Worm (Caenorhabditis elegans) whole organism, L4 larva: ENCODE data around the gene slc-17.1.

Experiments used
- F10B5.3 ChIP-seq: sonication (generic microtip); optimal IDR thresholded peaks from 2 replicates; lab custom pipeline; 2016; ENCODE audit warnings: mild to moderate bottlenecking, missing genetic modification characterization, missing compliant biosample characterization
- T20F7.1 ChIP-seq: fragments of 200-800 bp; sonication (Bioruptor generic); optimal IDR thresholded peaks from 2 replicates; lab custom pipeline; 2018; ENCODE audit warnings: mild to moderate bottlenecking, missing genetic modification characterization, missing compliant biosample characterization
- T26A8.4 ChIP-seq: fragments of 200-800 bp; sonication (Bioruptor generic); IDR thresholded peaks from 2 replicates; pipeline ENCODE4 v1.3.6; 2022; ENCODE audit warnings: missing genetic modification characterization, missing compliant biosample characterization
- Y5F2A.4 ChIP-seq: fragments of 200-800 bp; sonication (Bioruptor generic); optimal IDR thresholded peaks from 2 replicates; lab custom pipeline; 2018; ENCODE audit warnings: mild to moderate bottlenecking, missing genetic modification characterization, missing compliant biosample characterization
- Y75B8A.6 ChIP-seq: fragments of 200-800 bp; sonication (Bioruptor generic); IDR thresholded peaks from 2 replicates; pipeline ENCODE4 v1.3.6; 2022; ENCODE audit warnings: missing genetic modification reagents, missing genetic modification characterization, missing compliant biosample characterization
- attf-4 ChIP-seq: sonication (generic microtip); optimal IDR thresholded peaks from 3 replicates; lab custom pipeline; 2017; ENCODE audit warnings: missing biosample characterization, missing genetic modification characterization
- ceh-44 ChIP-seq: fragments of 200-800 bp; sonication (Bioruptor generic); IDR thresholded peaks from 2 replicates; pipeline ENCODE4 v1.3.6; 2022; ENCODE audit warnings: missing genetic modification reagents, missing genetic modification characterization, missing compliant biosample characterization
- ceh-62 ChIP-seq: sonication (generic microtip); optimal IDR thresholded peaks from 2 replicates; lab custom pipeline; 2017; ENCODE audit warnings: missing biosample characterization, missing genetic modification characterization
- ceh-82 ChIP-seq: sonication (generic microtip); optimal IDR thresholded peaks from 2 replicates; lab custom pipeline; 2017; ENCODE audit warnings: missing biosample characterization, missing genetic modification characterization
- cey-2 ChIP-seq: sonication (generic microtip); optimal IDR thresholded peaks from 3 replicates; lab custom pipeline; 2017; ENCODE audit warnings: missing genetic modification characterization, mild to moderate bottlenecking, missing compliant biosample characterization, antibody characterized with exemption, borderline replicate concordance; ENCODE audit not compliant: insufficient read depth
- ctbp-1 ChIP-seq: fragments of 200-800 bp; sonication (Bioruptor generic); IDR thresholded peaks from 2 replicates; pipeline ENCODE4 v1.3.6; 2022; ENCODE audit warnings: missing genetic modification reagents, missing genetic modification characterization, missing compliant biosample characterization
- dpl-1 ChIP-seq: fragments of 150-350 bp; optimal IDR thresholded peaks from 2 replicates; lab custom pipeline; 2014; ENCODE audit warnings: missing biosample characterization, missing genetic modification reagents, missing genetic modification characterization
- duxl-1 ChIP-seq: sonication (generic microtip); optimal IDR thresholded peaks from 2 replicates; lab custom pipeline; 2016; ENCODE audit warnings: mild to moderate bottlenecking, missing genetic modification characterization, moderate library complexity, missing compliant biosample characterization; ENCODE audit not compliant: poor library complexity
- dve-1 ChIP-seq: sonication (generic microtip); optimal IDR thresholded peaks from 2 replicates; lab custom pipeline; 2017; ENCODE audit warnings: antibody characterized with exemption, mild to moderate bottlenecking, missing genetic modification characterization, missing compliant biosample characterization; ENCODE audit not compliant: insufficient read depth
- fos-1 ChIP-seq: fragments of 150-350 bp; optimal IDR thresholded peaks from 2 replicates; lab custom pipeline; 2014; ENCODE audit warnings: missing biosample characterization, missing genetic modification characterization
- gei-8 ChIP-seq: fragments of 200-800 bp; sonication (Bioruptor generic); optimal IDR thresholded peaks from 2 replicates; lab custom pipeline; 2018; ENCODE audit warnings: mild to moderate bottlenecking, missing genetic modification characterization, missing compliant biosample characterization
- hlh-11 ChIP-seq: fragments of 200-800 bp; sonication (Bioruptor generic); optimal IDR thresholded peaks from 2 replicates; lab custom pipeline; 2018; ENCODE audit warnings: mild to moderate bottlenecking, missing genetic modification characterization, missing compliant biosample characterization
- hlh-30 ChIP-seq: sonication (generic microtip); optimal IDR thresholded peaks from 2 replicates; lab custom pipeline; 2017; ENCODE audit warnings: antibody characterized with exemption, mild to moderate bottlenecking, missing genetic modification characterization, missing compliant biosample characterization; ENCODE audit not compliant: insufficient read depth
- hmg-1.1 ChIP-seq: fragments of 200-800 bp; sonication (Bioruptor generic); IDR thresholded peaks from 2 replicates; pipeline ENCODE4 v1.3.6; 2022; ENCODE audit warnings: missing genetic modification reagents, missing genetic modification characterization, missing compliant biosample characterization
- lin-29 ChIP-seq: fragments of 200-800 bp; sonication (Bioruptor generic); IDR thresholded peaks from 2 replicates; pipeline ENCODE4 v1.3.6; 2022; ENCODE audit warnings: missing genetic modification reagents, missing genetic modification characterization, missing compliant biosample characterization
- lin-38 ChIP-seq: fragments of 200-800 bp; sonication (Bioruptor generic); IDR thresholded peaks from 2 replicates; pipeline ENCODE4 v1.3.6; 2022; ENCODE audit warnings: missing genetic modification reagents, missing genetic modification characterization, missing compliant biosample characterization
- lsy-2 ChIP-seq, 2 experiments: fragments of 150-350 bp in 1 of 2; sonication (generic microtip) in 1 of 2; optimal IDR thresholded peaks; 2 replicates each; lab custom pipeline; 2014 to 2017; ENCODE audit warnings: missing biosample characterization in 2 of 2, missing genetic modification characterization in 2 of 2
- madf-5 ChIP-seq, 2 experiments: fragments of 200-800 bp; sonication (Bioruptor generic); IDR thresholded peaks; 2 replicates each; pipeline ENCODE4 v1.3.6; 2022; ENCODE audit warnings: missing compliant biosample characterization in 2 of 2, missing genetic modification characterization in 2 of 2
- madf-9 ChIP-seq: fragments of 200-800 bp; sonication (Bioruptor generic); conservative IDR thresholded peaks from 2 replicates; pipeline ENCODE4 v1.3.6; 2022; ENCODE audit warnings: missing genetic modification reagents, missing genetic modification characterization, missing compliant biosample characterization
- mdl-1 ChIP-seq, 2 experiments: fragments of 150-350 bp in 1 of 2; sonication (generic microtip) in 1 of 2; optimal IDR thresholded peaks; 2 replicates each; lab custom pipeline; 2014 to 2017; ENCODE audit warnings: missing biosample characterization in 2 of 2, missing genetic modification characterization in 2 of 2
- mdt-29 ChIP-seq: fragments of 200-800 bp; sonication (Bioruptor generic); IDR thresholded peaks from 2 replicates; pipeline ENCODE4 v1.3.6; 2022; ENCODE audit warnings: missing genetic modification reagents, missing genetic modification characterization, missing compliant biosample characterization
- mes-2 ChIP-seq: sonication (generic microtip); optimal IDR thresholded peaks from 2 replicates; lab custom pipeline; 2016; ENCODE audit warnings: missing genotype, mild to moderate bottlenecking, missing genetic modification characterization, missing compliant biosample characterization; ENCODE audit not compliant: poor library complexity, severe bottlenecking
- mxl-3 ChIP-seq: fragments of 200-800 bp; sonication (Bioruptor generic); optimal IDR thresholded peaks from 2 replicates; lab custom pipeline; 2018; ENCODE audit warnings: mild to moderate bottlenecking, missing genetic modification characterization, missing compliant biosample characterization
- nhr-10 ChIP-seq: fragments of 150-350 bp; optimal IDR thresholded peaks from 2 replicates; lab custom pipeline; 2014; ENCODE audit warnings: missing biosample characterization, missing genetic modification characterization
- nhr-102 ChIP-seq: sonication (generic microtip); optimal IDR thresholded peaks from 2 replicates; lab custom pipeline; 2016; ENCODE audit warnings: mild to moderate bottlenecking, missing genetic modification characterization, moderate library complexity, missing compliant biosample characterization
- nhr-11 ChIP-seq: fragments of 150-350 bp; optimal IDR thresholded peaks from 2 replicates; lab custom pipeline; 2014; ENCODE audit warnings: missing biosample characterization, missing genetic modification characterization
- nhr-25 ChIP-seq: sonication (generic microtip); optimal IDR thresholded peaks from 2 replicates; lab custom pipeline; 2017; ENCODE audit warnings: missing genetic modification characterization, mild to moderate bottlenecking, missing compliant biosample characterization, antibody characterized with exemption, moderate library complexity, borderline replicate concordance; ENCODE audit not compliant: insufficient read depth
- nhr-42 ChIP-seq: fragments of 200-800 bp; sonication (Bioruptor generic); IDR thresholded peaks from 2 replicates; pipeline ENCODE4 v1.3.6; 2022; ENCODE audit warnings: missing genetic modification characterization, missing compliant biosample characterization
- nhr-48 ChIP-seq: sonication (generic microtip); optimal IDR thresholded peaks from 2 replicates; lab custom pipeline; 2016; ENCODE audit warnings: mild to moderate bottlenecking, missing genetic modification characterization, missing compliant biosample characterization
- nhr-6 ChIP-seq: fragments of 150-350 bp; optimal IDR thresholded peaks from 2 replicates; lab custom pipeline; 2014; ENCODE audit warnings: missing biosample characterization, missing genetic modification characterization
- nhr-77 ChIP-seq: fragments of 150-350 bp; optimal IDR thresholded peaks from 2 replicates; lab custom pipeline; 2014; ENCODE audit warnings: missing biosample characterization, missing genetic modification characterization
- rbr-2 ChIP-seq: sonication (generic microtip); optimal IDR thresholded peaks from 2 replicates; lab custom pipeline; 2016; ENCODE audit warnings: missing genotype, missing genetic modification characterization, missing compliant biosample characterization
- snpc-4 ChIP-seq: fragments of 150-350 bp; optimal IDR thresholded peaks from 2 replicates; lab custom pipeline; 2014; ENCODE audit warnings: missing biosample characterization, missing genetic modification characterization
- tag-97 ChIP-seq: fragments of 200-800 bp; sonication (Bioruptor generic); IDR thresholded peaks from 2 replicates; pipeline ENCODE4 v1.3.6; 2022; ENCODE audit warnings: missing genetic modification characterization, missing compliant biosample characterization
- unc-62 ChIP-seq, 3 experiments: fragments of 150-350 bp in 1 of 3; sonication (generic microtip); optimal IDR thresholded peaks in 2 of 3; peaks in 1 of 3; 1 replicate in 1 of 3; 2 replicates in 2 of 3; lab custom pipeline; 2014 to 2017; ENCODE audit warnings: missing biosample characterization in 3 of 3, missing genetic modification characterization in 3 of 3, missing genetic modification reagents in 3 of 3, missing genotype in 1 of 3
- zfp-3 ChIP-seq: fragments of 200-800 bp; sonication (Bioruptor generic); conservative IDR thresholded peaks from 2 replicates; pipeline ENCODE4 v1.3.6; 2022; ENCODE audit warnings: missing genetic modification reagents, missing genetic modification characterization, missing compliant biosample characterization
- zip-2 ChIP-seq: fragments of 150-350 bp; optimal IDR thresholded peaks from 2 replicates; lab custom pipeline; 2014; ENCODE audit warnings: missing biosample characterization, missing genetic modification characterization

Gene slc-17.1

ce11 chrX:17420585-17421459 lies 43.9 kb downstream of the slc-17.1 start (continued):
- TF ChIP-seq nhr-25 (peak; percentile 6), hlh-30 (tag; lab: Kevin White, UChicago) (peak; percentile 48), nhr-42 (GFP tag; lab: Robert Waterston, UW) (0 out of 2 replicates have a peak, but pooled peaks have one; percentile 38), ceh-44 (GFP tag; lab: Robert Waterston, UW) (0 out of 2 replicates have a peak, but pooled peaks have one; percentile 11), ctbp-1 (GFP tag; lab: Robert Waterston, UW) (peak; percentile 36; the same call in 1 of the 2 replicates), nhr-6 (tag; lab: Kevin White, UChicago) (peak; percentile 15), fos-1 (tag; lab: Kevin White, UChicago) (no peak), nhr-102 (tag; lab: Kevin White, UChicago) (peak; percentile 43)
- TF ChIP-seq, all 104 proteins: peak for 25

DNA sequence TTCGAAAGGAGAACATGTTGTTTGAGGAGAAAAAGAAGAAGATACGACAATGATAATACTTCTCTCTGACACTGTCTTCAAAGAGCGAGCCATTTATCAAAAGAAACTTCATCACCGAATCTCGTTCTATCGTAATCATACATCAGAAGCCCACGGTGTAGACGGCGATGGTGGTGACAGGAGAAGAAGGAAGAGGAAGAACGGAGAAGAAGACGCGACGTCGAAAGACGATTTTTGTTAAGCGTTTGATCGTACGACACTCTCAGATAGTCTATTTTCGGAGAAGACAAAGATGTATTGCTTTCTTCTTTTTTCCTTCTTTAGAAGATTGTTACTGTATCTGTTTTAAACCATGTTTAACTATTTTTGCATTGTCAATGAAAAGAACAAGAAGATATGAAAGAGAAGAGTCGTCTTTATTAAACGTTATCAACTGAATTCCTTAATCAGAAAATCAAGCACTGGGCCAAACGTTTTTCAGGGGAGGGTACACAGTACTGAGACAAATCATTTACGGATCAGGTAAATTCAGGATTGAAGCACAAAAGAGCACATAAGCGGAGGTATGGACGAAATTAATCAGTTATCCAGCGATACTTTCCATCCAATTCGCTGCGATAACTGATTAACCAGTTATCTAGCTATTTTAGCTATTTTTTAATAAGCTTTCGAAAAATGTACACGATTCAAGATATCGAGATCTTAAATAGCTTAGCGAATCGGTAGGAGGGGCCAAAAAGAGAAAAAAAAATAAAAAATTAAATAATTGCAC lies 44.7 kb downstream of the slc-17.1 start:
- TF ChIP-seq madf-9 (GFP tag; lab: Robert Waterston, UW) (no peak; the same call in 1 of the 2 replicates), ceh-62 (tag; lab: Kevin White, UChicago) (no peak), mes-2 (peak; percentile 39), lin-38 (GFP tag; lab: Robert Waterston, UW) (peak; percentile 13; the same call in 1 of the 2 replicates), nhr-25 (peak; percentile 91), hlh-11 (tag; lab: Kevin White, UChicago) (peak; percentile 40), mxl-3 (peak; percentile 51), Y5F2A.4 (GFP tag; lab: Kevin White, UChicago) (no peak), rbr-2 (tag; lab: Kevin White, UChicago) (peak; percentile 11), hlh-30 (tag; lab: Kevin White, UChicago) (peak; percentile 2), zfp-3 (GFP tag; lab: Robert Waterston, UW) (peak; percentile 90), unc-62 (GFP tag; optimal IDR thresholded peaks at IDR 0.05 in 1 of 2; lab: Kevin White, UChicago) (peak in 1 of 2 experiments; percentile 100), unc-62 (tag; optimal IDR thresholded peaks at IDR 0.05; lab: Kevin White, UChicago) (peak; percentile 63), snpc-4 (tag; lab: Kevin White, UChicago) (no peak), lsy-2 (tag; optimal IDR thresholded peaks at IDR 0.05; lab: Kevin White, UChicago) (peak; percentile 21 to 74), dpl-1 (no peak), mdl-1 (tag; optimal IDR thresholded peaks at IDR 0.05; lab: Kevin White, UChicago) (peak in 1 of 2 experiments; percentile 59), mdt-29 (peak; percentile 66; the same call in 1 of the 2 replicates), zip-2 (tag; lab: Kevin White, UChicago) (no peak), duxl-1 (tag; lab: Kevin White, UChicago) (peak; percentile 84), hmg-1.1 (no peak), nhr-11 (tag; lab: Kevin White, UChicago) (no peak), Y75B8A.6 (GFP tag; lab: Robert Waterston, UW) (peak; percentile 25; the same call in 1 of the 2 replicates), T26A8.4 (GFP tag; lab: Robert Waterston, UW) (peak; percentile 92), nhr-10 (peak; percentile 5), nhr-102 (tag; lab: Kevin White, UChicago) (peak; percentile 63), dve-1 (tag; lab: Kevin White, UChicago) (peak; percentile 52), lin-29 (GFP tag; lab: Robert Waterston, UW) (no peak), attf-4 (no peak), T20F7.1 (peak; percentile 22), nhr-77 (tag; lab: Kevin White, UChicago) (peak; percentile 50), F10B5.3 (no peak), madf-5 (GFP tag; IDR thresholded peaks at IDR 0.05; lab: Robert Waterston, UW) (no peak), gei-8 (GFP tag; lab: Kevin White, UChicago) (peak; percentile 60), cey-2 (tag; lab: Kevin White, UChicago) (no peak), tag-97 (GFP tag; lab: Robert Waterston, UW) (no peak), ctbp-1 (GFP tag; lab: Robert Waterston, UW) (no peak), nhr-48 (tag; lab: Kevin White, UChicago) (peak; percentile 56), ceh-82 (no peak)
